Worm (Caenorhabditis elegans) whole organism, young adult: Measurements from ENCODE around the gene C44B7.5.

ENCODE experiments used
- B0019.2 ChIP-seq: fragments of 200-800 bp; sonication (Bioruptor generic); conservative IDR thresholded peaks from 2 replicates; pipeline ENCODE4 v1.3.6; 2022; ENCODE audit warnings: missing genetic modification reagents, missing genetic modification characterization, missing compliant biosample characterization
- B0035.1 ChIP-seq: sonication (generic microtip); optimal IDR thresholded peaks from 2 replicates; lab custom pipeline; 2016; ENCODE audit warnings: missing genetic modification characterization, mild to moderate bottlenecking, missing compliant biosample characterization, missing genotype, missing genetic modification reagents
- B0336.3 ChIP-seq: fragments of 200-800 bp; sonication (Bioruptor generic); IDR thresholded peaks from 2 replicates; pipeline ENCODE4 v1.3.6; 2022; ENCODE audit warnings: missing genetic modification characterization, missing compliant biosample characterization
- C17E4.6 ChIP-seq: fragments of 200-800 bp; sonication (Bioruptor generic); IDR thresholded peaks from 2 replicates; pipeline ENCODE4 v1.3.6; 2022; ENCODE audit warnings: missing genetic modification reagents, missing genetic modification characterization, missing compliant biosample characterization
- F33H1.4 ChIP-seq: fragments of 200-800 bp; sonication (Bioruptor generic); IDR thresholded peaks from 2 replicates; pipeline ENCODE4 v1.3.6; 2022; ENCODE audit warnings: missing genetic modification reagents, missing genetic modification characterization, missing compliant biosample characterization
- F52B5.7 ChIP-seq: sonication (generic microtip); optimal IDR thresholded peaks from 2 replicates; lab custom pipeline; 2016; ENCODE audit warnings: mild to moderate bottlenecking, missing genetic modification characterization, missing compliant biosample characterization
- F55B11.4 ChIP-seq: sonication (generic microtip); optimal IDR thresholded peaks from 2 replicates; lab custom pipeline; 2016; ENCODE audit warnings: missing compliant biosample characterization, missing genetic modification characterization, borderline replicate concordance; ENCODE audit not compliant: insufficient read depth
- F57C9.4 ChIP-seq: sonication (generic microtip); optimal IDR thresholded peaks from 2 replicates; lab custom pipeline; 2017; ENCODE audit warnings: mild to moderate bottlenecking, missing genetic modification characterization, missing compliant biosample characterization
- K11D2.4 ChIP-seq: fragments of 200-800 bp; sonication (Bioruptor generic); IDR thresholded peaks from 2 replicates; pipeline ENCODE4 v1.3.6; 2022; ENCODE audit warnings: missing genetic modification reagents, missing genetic modification characterization, missing compliant biosample characterization
- K12H6.12 ChIP-seq: fragments of 200-800 bp; sonication (Bioruptor generic); optimal IDR thresholded peaks from 2 replicates; lab custom pipeline; 2018; ENCODE audit warnings: mild to moderate bottlenecking, missing genetic modification characterization, missing compliant biosample characterization
- T07F8.4 ChIP-seq: sonication (generic microtip); optimal IDR thresholded peaks from 2 replicates; lab custom pipeline; 2016; ENCODE audit warnings: mild to moderate bottlenecking, missing genetic modification characterization, moderate library complexity, missing compliant biosample characterization
- Y56A3A.18 ChIP-seq: fragments of 200-800 bp; sonication (Bioruptor generic); IDR thresholded peaks from 2 replicates; pipeline ENCODE4 v1.3.6; 2022; ENCODE audit warnings: missing genetic modification reagents, missing genetic modification characterization, missing compliant biosample characterization
- ZK185.1 ChIP-seq: sonication (generic microtip); optimal IDR thresholded peaks from 2 replicates; lab custom pipeline; 2016; ENCODE audit warnings: mild to moderate bottlenecking, missing genetic modification characterization, missing compliant biosample characterization; ENCODE audit not compliant: poor library complexity, severe bottlenecking
- akir-1 ChIP-seq: fragments of 200-800 bp; sonication (Bioruptor generic); optimal IDR thresholded peaks from 2 replicates; lab custom pipeline; 2018; ENCODE audit warnings: mild to moderate bottlenecking, missing genetic modification characterization, moderate library complexity, missing compliant biosample characterization
- ama-1 ChIP-seq, 3 experiments: fragments of 150-350 bp in 1 of 3; sonication (generic microtip) in 2 of 3; optimal IDR thresholded peaks; 2 replicates each; lab custom pipeline; 2014 to 2018; ENCODE audit warnings: missing biosample characterization in 2 of 3, missing genetic modification characterization in 2 of 3, missing genetic modification reagents in 2 of 3
- aptf-2 ChIP-seq: fragments of 200-800 bp; sonication (Bioruptor generic); conservative IDR thresholded peaks from 2 replicates; pipeline ENCODE4 v1.3.6; 2022; ENCODE audit warnings: missing genetic modification reagents, missing genetic modification characterization, missing compliant biosample characterization
- ceh-91 ChIP-seq: fragments of 200-800 bp; sonication (Bioruptor generic); IDR thresholded peaks from 2 replicates; pipeline ENCODE4 v1.3.6; 2022; ENCODE audit warnings: missing genetic modification reagents, missing genetic modification characterization, missing compliant biosample characterization
- chd-7 ChIP-seq: sonication (generic microtip); optimal IDR thresholded peaks from 2 replicates; lab custom pipeline; 2016; ENCODE audit warnings: mild to moderate bottlenecking, missing genetic modification characterization, moderate library complexity, missing compliant biosample characterization
- die-1 ChIP-seq: sonication (generic microtip); optimal IDR thresholded peaks from 2 replicates; lab custom pipeline; 2016; ENCODE audit warnings: missing genotype, mild to moderate bottlenecking, missing genetic modification characterization, missing compliant biosample characterization
- dox-1 ChIP-seq: fragments of 200-800 bp; sonication (Bioruptor generic); IDR thresholded peaks from 2 replicates; pipeline ENCODE4 v1.3.6; 2022; ENCODE audit warnings: missing genetic modification reagents, missing genetic modification characterization, missing compliant biosample characterization
- egl-18 ChIP-seq: fragments of 200-800 bp; sonication (Bioruptor generic); IDR thresholded peaks from 2 replicates; pipeline ENCODE4 v1.3.6; 2022; ENCODE audit warnings: missing genetic modification reagents, missing genetic modification characterization, missing compliant biosample characterization
- ekl-4 ChIP-seq: fragments of 200-800 bp; sonication (Bioruptor generic); IDR thresholded peaks from 2 replicates; pipeline ENCODE4 v1.3.6; 2022; ENCODE audit warnings: missing genetic modification reagents, missing genetic modification characterization, missing compliant biosample characterization
- ets-4 ChIP-seq: fragments of 200-800 bp; sonication (Bioruptor generic); optimal IDR thresholded peaks from 2 replicates; lab custom pipeline; 2018; ENCODE audit warnings: mild to moderate bottlenecking, missing genetic modification characterization, missing compliant biosample characterization
- him-1 ChIP-seq: sonication (generic microtip); optimal IDR thresholded peaks from 2 replicates; lab custom pipeline; 2016; ENCODE audit warnings: missing genotype, missing genetic modification reagents, missing genetic modification characterization, missing compliant biosample characterization
- hmg-1.2 ChIP-seq: fragments of 200-800 bp; sonication (Bioruptor generic); IDR thresholded peaks from 2 replicates; pipeline ENCODE4 v1.3.6; 2022; ENCODE audit warnings: missing genetic modification reagents, missing genetic modification characterization, missing compliant biosample characterization
- hrde-1 ChIP-seq: sonication (generic microtip); optimal IDR thresholded peaks from 2 replicates; lab custom pipeline; 2016; ENCODE audit warnings: missing genetic modification characterization, mild to moderate bottlenecking, missing compliant biosample characterization, moderate library complexity, missing genotype, missing genetic modification reagents, borderline replicate concordance
- let-526 ChIP-seq: fragments of 200-800 bp; sonication (Bioruptor generic); IDR thresholded peaks from 2 replicates; pipeline ENCODE4 v1.3.6; 2022; ENCODE audit warnings: missing genetic modification reagents, missing genetic modification characterization, missing compliant biosample characterization
- lin-35 ChIP-seq, 3 experiments: fragments of 150-350 bp in 2 of 3; sonication (generic microtip) in 1 of 3; optimal IDR thresholded peaks; 2 replicates each; lab custom pipeline; 2014 to 2018; ENCODE audit warnings: missing biosample characterization in 3 of 3, missing genetic modification characterization in 3 of 3, missing genetic modification reagents in 3 of 3
- lin-40 ChIP-seq: sonication (generic microtip); optimal IDR thresholded peaks from 2 replicates; lab custom pipeline; 2016; ENCODE audit warnings: missing genetic modification characterization, mild to moderate bottlenecking, missing compliant biosample characterization, missing genotype, missing genetic modification reagents
- nfya-1 ChIP-seq: sonication (generic microtip); optimal IDR thresholded peaks from 2 replicates; lab custom pipeline; 2017; ENCODE audit warnings: antibody characterized with exemption, missing compliant biosample characterization, missing genetic modification characterization, borderline replicate concordance; ENCODE audit not compliant: insufficient read depth
- nhr-179 ChIP-seq: sonication (generic microtip); optimal IDR thresholded peaks from 2 replicates; lab custom pipeline; 2016; ENCODE audit warnings: mild to moderate bottlenecking, missing genetic modification characterization, missing compliant biosample characterization
- nhr-80 ChIP-seq: sonication (generic microtip); optimal IDR thresholded peaks from 2 replicates; lab custom pipeline; 2016; ENCODE audit warnings: missing genetic modification characterization, missing compliant biosample characterization
- nhr-90 ChIP-seq: sonication (generic microtip); optimal IDR thresholded peaks from 2 replicates; lab custom pipeline; 2016; ENCODE audit warnings: missing genotype, mild to moderate bottlenecking, missing genetic modification characterization, missing compliant biosample characterization
- pbrm-1 ChIP-seq: fragments of 200-800 bp; sonication (Bioruptor generic); IDR thresholded peaks from 2 replicates; pipeline ENCODE4 v1.3.6; 2022; ENCODE audit warnings: missing genetic modification reagents, missing genetic modification characterization, missing compliant biosample characterization
- rec-8 ChIP-seq, 2 experiments: sonication (generic microtip); optimal IDR thresholded peaks; 2 replicates each; lab custom pipeline; 2016; ENCODE audit warnings: mild to moderate bottlenecking in 2 of 2, missing genetic modification characterization in 2 of 2, missing genetic modification reagents in 2 of 2, missing genotype in 2 of 2, missing biosample characterization in 1 of 2, missing compliant biosample characterization in 1 of 2, moderate library complexity in 1 of 2
- snpc-1.3 ChIP-seq: sonication (generic microtip); optimal IDR thresholded peaks from 2 replicates; lab custom pipeline; 2017; ENCODE audit warnings: missing genetic modification characterization, mild to moderate bottlenecking, missing compliant biosample characterization, antibody characterized with exemption, moderate library complexity, missing genotype, missing genetic modification reagents; ENCODE audit not compliant: insufficient read depth
- snpc-4 ChIP-seq, 5 experiments: fragments of 150-350 bp in 1 of 5; sonication (generic microtip) in 4 of 5; optimal IDR thresholded peaks; 2 replicates each; lab custom pipeline; 2014 to 2018; ENCODE audit warnings: missing genetic modification characterization in 5 of 5, missing biosample characterization in 3 of 5, antibody characterized with exemption in 2 of 5, mild to moderate bottlenecking in 2 of 5, missing compliant biosample characterization in 2 of 5, missing genotype in 2 of 5, moderate library complexity in 2 of 5, missing genetic modification reagents in 1 of 5
- somi-1 ChIP-seq: fragments of 200-800 bp; sonication (Bioruptor generic); optimal IDR thresholded peaks from 2 replicates; lab custom pipeline; 2018; ENCODE audit warnings: mild to moderate bottlenecking, missing genetic modification characterization, missing compliant biosample characterization
- sptf-2 ChIP-seq: fragments of 200-800 bp; sonication (Bioruptor generic); optimal IDR thresholded peaks from 2 replicates; lab custom pipeline; 2018; ENCODE audit warnings: mild to moderate bottlenecking, missing genetic modification characterization, missing compliant biosample characterization
- tbp1 ChIP-seq: fragments of 200-800 bp; sonication (Bioruptor generic); optimal IDR thresholded peaks from 2 replicates; lab custom pipeline; 2018; ENCODE audit warnings: mild to moderate bottlenecking, missing genetic modification characterization, missing compliant biosample characterization
- ztf-18 ChIP-seq: sonication (generic microtip); optimal IDR thresholded peaks from 2 replicates; lab custom pipeline; 2016; ENCODE audit warnings: missing genotype, mild to moderate bottlenecking, missing genetic modification characterization, missing compliant biosample characterization
- ztf-26 ChIP-seq: sonication (generic microtip); optimal IDR thresholded peaks from 2 replicates; lab custom pipeline; 2017; ENCODE audit warnings: missing genetic modification characterization, missing compliant biosample characterization

Gene C44B7.5

ce11 chrII:6888661-6889579 is 16.5 kb upstream of the C44B7.5 start:
- TF ChIP-seq egl-18 (GFP tag; lab: Robert Waterston, UW) = no peak
- TF ChIP-seq die-1 (tag; lab: Kevin White, UChicago) = no peak
- no peak for TF ChIP-seq aptf-2 (GFP tag; lab: Robert Waterston, UW)
- no peak for TF ChIP-seq nfya-1 (tag; lab: Kevin White, UChicago)
- no peak for TF ChIP-seq F57C9.4 (tag; lab: Kevin White, UChicago)
- no peak for TF ChIP-seq sptf-2 (GFP tag; lab: Kevin White, UChicago)
- no peak for TF ChIP-seq F55B11.4 (tag; lab: Kevin White, UChicago)
- no peak for TF ChIP-seq K12H6.12
- peak; percentile 33 for TF ChIP-seq ZK185.1
- TF ChIP-seq ama-1 (optimal IDR thresholded peaks at IDR 0.05; lab: Kevin White, UChicago) = peak; percentile 88
- TF ChIP-seq ama-1 (GFP tag; optimal IDR thresholded peaks at IDR 0.05; lab: Kevin White, UChicago) = no peak
- 0 out of 2 replicates have a peak, but pooled peaks have one; percentile 4 for TF ChIP-seq hmg-1.2 (GFP tag; lab: Robert Waterston, UW)
- peak in 1 of 3 experiments; percentile 46 for TF ChIP-seq lin-35 (GFP tag; optimal IDR thresholded peaks at IDR 0.05; lab: Kevin White, UChicago)
- TF ChIP-seq B0035.1 (tag; lab: Kevin White, UChicago) = no peak
- TF ChIP-seq B0336.3 (GFP tag; lab: Robert Waterston, UW) = 0 out of 2 replicates have a peak, but pooled peaks have one; percentile 39
- TF ChIP-seq nhr-179 (tag; lab: Kevin White, UChicago) = no peak
- TF ChIP-seq akir-1 = no peak
- no peak for TF ChIP-seq ets-4 (GFP tag; lab: Kevin White, UChicago)
- no peak for TF ChIP-seq F33H1.4 (GFP tag; lab: Robert Waterston, UW)

DNA sequence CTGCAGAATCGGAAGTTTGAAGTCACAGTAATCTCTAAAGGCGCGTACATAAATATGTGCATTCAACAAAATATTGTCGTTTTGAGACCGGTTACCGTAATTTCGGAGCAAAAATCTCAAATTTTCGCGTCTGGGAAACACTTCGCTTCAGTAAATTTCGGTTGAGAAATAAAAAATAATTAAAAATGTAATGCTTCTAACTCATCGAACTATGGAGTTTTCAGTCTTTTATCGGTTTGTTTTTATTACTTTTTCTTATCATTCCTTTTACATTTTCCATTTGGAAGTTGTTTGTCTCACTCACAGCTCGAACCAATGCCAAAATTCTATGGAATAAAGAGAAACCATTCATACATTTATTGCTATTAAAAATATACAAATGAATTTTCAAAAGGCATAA is 15.8 kb upstream of the C44B7.5 start:
- TF ChIP-seq C17E4.6 (GFP tag; lab: Robert Waterston, UW) (no peak), ekl-4 (GFP tag; lab: Robert Waterston, UW) (0 out of 2 replicates have a peak, but pooled peaks have one; percentile 30), nhr-80 (tag; lab: Kevin White, UChicago) (peak; percentile 39), chd-7 (tag; lab: Kevin White, UChicago) (peak; percentile 21), dox-1 (GFP tag; lab: Robert Waterston, UW) (no peak), tbp1 (GFP tag; lab: Kevin White, UChicago) (peak; percentile 59), let-526 (no peak), him-1 (tag; lab: Kevin White, UChicago) (peak; percentile 44), ztf-26 (peak; percentile 59), snpc-1.3 (tag; lab: Kevin White, UChicago) (no peak), B0019.2 (GFP tag; lab: Robert Waterston, UW) (0 out of 2 replicates have a peak, but pooled peaks have one; percentile 21), die-1 (tag; lab: Kevin White, UChicago) (no peak), pbrm-1 (GFP tag; lab: Robert Waterston, UW) (0 out of 2 replicates have a peak, but pooled peaks have one; percentile 25), hmg-1.2 (GFP tag; lab: Robert Waterston, UW) (peak; percentile 42), lin-40 (tag; lab: Kevin White, UChicago) (peak; percentile 54), K11D2.4 (GFP tag; lab: Robert Waterston, UW) (peak; percentile 81), ztf-18 (tag; lab: Kevin White, UChicago) (no peak), nhr-90 (tag; lab: Kevin White, UChicago) (peak; percentile 60), akir-1 (no peak), snpc-4 (GFP tag; optimal IDR thresholded peaks at IDR 0.05; lab: Kevin White, UChicago) (no peak), snpc-4 (tag; optimal IDR thresholded peaks at IDR 0.05; lab: Kevin White, UChicago) (peak in 1 of 4 experiments; percentile 7), hrde-1 (tag; lab: Kevin White, UChicago) (no peak), Y56A3A.18 (GFP tag; lab: Robert Waterston, UW) (peak; percentile 68; the same call in 1 of the 2 replicates), ceh-91 (GFP tag; lab: Robert Waterston, UW) (no peak), T07F8.4 (tag; lab: Kevin White, UChicago) (no peak), rec-8 (tag; optimal IDR thresholded peaks at IDR 0.05; lab: Kevin White, UChicago) (no peak), somi-1 (GFP tag; lab: Kevin White, UChicago) (peak; percentile 34), F52B5.7 (tag; lab: Kevin White, UChicago) (peak; percentile 66), lin-35 (GFP tag; optimal IDR thresholded peaks at IDR 0.05; lab: Kevin White, UChicago) (peak in 1 of 3 experiments; percentile 32)
